Worm (Caenorhabditis elegans) whole organism, L2 larva: ENCODE measurements around the gene pigc-1.

Experiments used
- F13H6.1 ChIP-seq: sonication (generic microtip); optimal IDR thresholded peaks from 2 replicates; lab custom pipeline; 2016; ENCODE audit warnings: missing genetic modification characterization, missing compliant biosample characterization
- ama-1 ChIP-seq: fragments of 150-350 bp; optimal IDR thresholded peaks from 2 replicates; lab custom pipeline; 2018; ENCODE audit warnings: inconsistent platforms
- blmp-1 ChIP-seq: sonication (generic microtip); optimal IDR thresholded peaks from 2 replicates; lab custom pipeline; 2017; ENCODE audit warnings: missing genetic modification characterization, mild to moderate bottlenecking, missing compliant biosample characterization, antibody characterized with exemption, moderate library complexity; ENCODE audit not compliant: insufficient read depth
- elt-1 ChIP-seq: fragments of 150-350 bp; optimal IDR thresholded peaks from 2 replicates; lab custom pipeline; 2014; ENCODE audit warnings: missing biosample characterization, missing genetic modification characterization
- elt-3 ChIP-seq: sonication (generic microtip); optimal IDR thresholded peaks from 2 replicates; lab custom pipeline; 2017; ENCODE audit warnings: missing biosample characterization, missing genetic modification characterization
- nhr-11 ChIP-seq: fragments of 150-350 bp; optimal IDR thresholded peaks from 2 replicates; lab custom pipeline; 2014; ENCODE audit warnings: missing biosample characterization, missing genetic modification characterization
- nhr-129 ChIP-seq: fragments of 150-350 bp; optimal IDR thresholded peaks from 2 replicates; lab custom pipeline; 2014; ENCODE audit warnings: missing biosample characterization, missing genetic modification characterization
- nhr-237 ChIP-seq: fragments of 150-350 bp; optimal IDR thresholded peaks from 2 replicates; lab custom pipeline; 2014; ENCODE audit warnings: missing biosample characterization, missing genetic modification characterization
- skn-1 ChIP-seq: sonication (generic microtip); optimal IDR thresholded peaks from 2 replicates; lab custom pipeline; 2017; ENCODE audit warnings: missing biosample characterization, missing genetic modification characterization
- unc-39 ChIP-seq: fragments of 150-350 bp; optimal IDR thresholded peaks from 2 replicates; lab custom pipeline; 2014; ENCODE audit warnings: missing biosample characterization, missing genetic modification characterization
- unc-55 ChIP-seq: fragments of 150-350 bp; sonication (generic microtip); optimal IDR thresholded peaks from 3 replicates; lab custom pipeline; 2014; ENCODE audit warnings: missing biosample characterization, missing genetic modification reagents, missing genetic modification characterization

ce11 chrIV:9384826-9385225 lies 41.9 kb upstream of the pigc-1 start, which contains the start of gene C10C5.7:
- TF ChIP-seq F13H6.1 (no peak), elt-3 (tag; lab: Kevin White, UChicago) (no peak), nhr-11 (tag; lab: Kevin White, UChicago) (no peak), skn-1 (tag; lab: Kevin White, UChicago) (no peak), ama-1 (lab: Kevin White, UChicago) (no peak), blmp-1 (tag; lab: Kevin White, UChicago) (no peak), elt-1 (no peak), nhr-237 (tag; lab: Kevin White, UChicago) (no peak), unc-39 (tag; lab: Kevin White, UChicago) (no peak), nhr-129 (tag; lab: Kevin White, UChicago) (no peak), unc-55 (GFP tag; lab: Kevin White, UChicago) (no peak)
